Fruit fly (Drosophila melanogaster) whole organism, embryonic: Measurements from ENCODE around the gene Arpc4.

Experiments
- CG10543 ChIP-seq: fragments of 200-800 bp; sonication (Bioruptor generic); optimal IDR thresholded peaks from 3 replicates; lab custom pipeline; 2017; ENCODE audit warnings: missing biosample characterization, mild to moderate bottlenecking, missing genetic modification characterization, moderate library complexity
- CG11093 ChIP-seq: fragments of 200-800 bp; sonication (Bioruptor generic); IDR thresholded peaks from 3 replicates; pipeline ENCODE4 v1.3.6; 2022; ENCODE audit warnings: missing biosample characterization, missing genetic modification characterization
- CG11723 ChIP-seq: fragments of 200-800 bp; sonication (Bioruptor generic); optimal IDR thresholded peaks from 2 replicates; lab custom pipeline; 2017; ENCODE audit warnings: missing biosample characterization, mild to moderate bottlenecking, missing genetic modification characterization
- CG12155 ChIP-seq: fragments of 200-800 bp; sonication (Bioruptor generic); optimal IDR thresholded peaks from 3 replicates; lab custom pipeline; 2016; ENCODE audit warnings: missing biosample characterization, missing genetic modification characterization
- CG12744 ChIP-seq: fragments of 200-800 bp; sonication (Bioruptor generic); optimal IDR thresholded peaks from 2 replicates; lab custom pipeline; 2016; ENCODE audit warnings: missing biosample characterization, missing genetic modification characterization
- CG13287 ChIP-seq: fragments of 200-800 bp; sonication (Bioruptor generic); IDR thresholded peaks from 2 replicates; pipeline ENCODE4 v1.3.6; 2022; ENCODE audit warnings: missing biosample characterization, missing genetic modification characterization; ENCODE audit not compliant: partially characterized antibody
- CG14667 ChIP-seq: fragments of 200-800 bp; sonication (Bioruptor generic); IDR thresholded peaks from 2 replicates; pipeline ENCODE4 v1.3.6; 2022; ENCODE audit warnings: missing biosample characterization, missing genetic modification characterization
- CG15073 ChIP-seq: fragments of 200-800 bp; sonication (Bioruptor generic); optimal IDR thresholded peaks from 2 replicates; lab custom pipeline; 2016; ENCODE audit warnings: missing biosample characterization, missing genetic modification characterization
- CG15479 ChIP-seq: fragments of 200-800 bp; sonication (Bioruptor generic); optimal IDR thresholded peaks from 3 replicates; lab custom pipeline; 2019; ENCODE audit warnings: missing biosample characterization, mild to moderate bottlenecking, missing genetic modification characterization, moderate library complexity
- CG15696 ChIP-seq: fragments of 200-800 bp; sonication (Bioruptor generic); optimal IDR thresholded peaks from 2 replicates; lab custom pipeline; 2019; ENCODE audit warnings: missing biosample characterization, mild to moderate bottlenecking, missing genetic modification characterization, moderate library complexity
- CG17328 ChIP-seq: fragments of 200-800 bp; sonication (Bioruptor generic); IDR thresholded peaks from 2 replicates; pipeline ENCODE4 v1.3.6; 2022; ENCODE audit warnings: missing biosample characterization, missing genetic modification characterization
- CG18262 ChIP-seq: fragments of 200-800 bp; optimal IDR thresholded peaks from 3 replicates; lab custom pipeline; 2019; ENCODE audit warnings: missing biosample characterization, mild to moderate bottlenecking, missing genetic modification characterization, moderate library complexity
- CG1832 ChIP-seq: fragments of 200-800 bp; sonication (Bioruptor generic); optimal IDR thresholded peaks from 2 replicates; lab custom pipeline; 2017; ENCODE audit warnings: missing biosample characterization, mild to moderate bottlenecking, missing genetic modification characterization, inconsistent platforms
- CG2875 ChIP-seq: fragments of 200-800 bp; sonication (Bioruptor generic); optimal IDR thresholded peaks from 2 replicates; lab custom pipeline; 2017; ENCODE audit warnings: missing biosample characterization, mild to moderate bottlenecking, missing genetic modification characterization, missing genetic modification reagents
- CG30431 ChIP-seq: fragments of 200-800 bp; sonication (Bioruptor generic); optimal IDR thresholded peaks from 2 replicates; lab custom pipeline; 2017; ENCODE audit warnings: missing biosample characterization, missing genetic modification characterization
- CG3163 ChIP-seq: fragments of 200-800 bp; sonication (Bioruptor generic); optimal IDR thresholded peaks from 3 replicates; lab custom pipeline; 2016; ENCODE audit warnings: missing biosample characterization, missing genetic modification characterization
- CG3995 ChIP-seq: fragments of 200-800 bp; sonication (Bioruptor generic); optimal IDR thresholded peaks from 3 replicates; lab custom pipeline; 2016; ENCODE audit warnings: missing biosample characterization, missing genetic modification characterization
- CG4360 ChIP-seq: fragments of 200-800 bp; sonication (Bioruptor generic); IDR thresholded peaks from 2 replicates; pipeline ENCODE4 v1.3.6; 2022; ENCODE audit warnings: missing biosample characterization, missing genetic modification characterization
- CG6175 ChIP-seq: fragments of 200-800 bp; sonication (Bioruptor generic); IDR thresholded peaks from 3 replicates; pipeline ENCODE4 v1.3.6; 2022; ENCODE audit warnings: missing biosample characterization, missing genetic modification characterization
- CG7963 ChIP-seq: fragments of 200-800 bp; sonication (Bioruptor generic); IDR thresholded peaks from 3 replicates; pipeline ENCODE4 v1.3.6; 2022; ENCODE audit warnings: missing biosample characterization, missing genetic modification characterization; ENCODE audit not compliant: partially characterized antibody
- CG8359 ChIP-seq: fragments of 200-800 bp; sonication (Bioruptor generic); optimal IDR thresholded peaks from 2 replicates; lab custom pipeline; 2017; ENCODE audit warnings: missing biosample characterization, mild to moderate bottlenecking, missing genetic modification characterization, borderline replicate concordance
- CG9609 ChIP-seq: fragments of 200-800 bp; sonication (Bioruptor generic); optimal IDR thresholded peaks from 3 replicates; lab custom pipeline; 2016; ENCODE audit warnings: missing biosample characterization, missing genetic modification characterization
- CG9727 ChIP-seq: fragments of 200-800 bp; sonication (Bioruptor generic); optimal IDR thresholded peaks from 3 replicates; lab custom pipeline; 2017; ENCODE audit warnings: missing biosample characterization, mild to moderate bottlenecking, missing genetic modification characterization
- D ChIP-seq, 2 experiments: fragments of 200-800 bp in 1 of 2; fragments of >200 bp in 1 of 2; sonication (Bioruptor generic) in 1 of 2; optimal IDR thresholded peaks; 2 replicates in 1 of 2; 3 replicates in 1 of 2; lab custom pipeline; 2017; ENCODE audit warnings: mild to moderate bottlenecking in 1 of 2, missing biosample characterization in 1 of 2, missing genetic modification characterization in 1 of 2, missing genetic modification reagents in 1 of 2
- D19A ChIP-seq: fragments of 200-800 bp; optimal IDR thresholded peaks from 3 replicates; lab custom pipeline; 2019; ENCODE audit warnings: missing biosample characterization, mild to moderate bottlenecking, missing genetic modification characterization, moderate library complexity
- Eip74EF ChIP-seq, 2 experiments: fragments of 200-800 bp in 1 of 2; fragments of >200 bp in 1 of 2; sonication (Bioruptor generic) in 1 of 2; optimal IDR thresholded peaks; 2 replicates each; lab custom pipeline; 2017 to 2019; ENCODE audit warnings: missing biosample characterization in 2 of 2, missing genetic modification characterization in 2 of 2, mild to moderate bottlenecking in 1 of 2, moderate library complexity in 1 of 2
- Ets97D ChIP-seq: fragments of 200-800 bp; sonication (Bioruptor generic); optimal IDR thresholded peaks from 3 replicates; lab custom pipeline; 2016; ENCODE audit warnings: missing biosample characterization, missing genetic modification characterization
- Hr78 ChIP-seq, 2 experiments: fragments of 200-800 bp in 1 of 2; fragments of >200 bp in 1 of 2; sonication (Bioruptor generic) in 1 of 2; optimal IDR thresholded peaks; 2 replicates each; lab custom pipeline; 2017 to 2019; ENCODE audit warnings: missing biosample characterization in 2 of 2, missing genetic modification characterization in 2 of 2, mild to moderate bottlenecking in 1 of 2, moderate library complexity in 1 of 2
- Kr ChIP-seq: fragments of 200-800 bp; sonication (Bioruptor generic); optimal IDR thresholded peaks from 2 replicates; lab custom pipeline; 2017; ENCODE audit warnings: missing biosample characterization, mild to moderate bottlenecking, missing genetic modification characterization
- Lpt ChIP-seq: fragments of >200 bp; optimal IDR thresholded peaks from 2 replicates; lab custom pipeline; 2018; ENCODE audit warnings: missing biosample characterization, missing genetic modification characterization
- Nf-YA ChIP-seq: fragments of 200-800 bp; sonication (Bioruptor generic); IDR thresholded peaks from 2 replicates; pipeline ENCODE4 v1.3.6; 2022; ENCODE audit warnings: missing biosample characterization, missing genetic modification characterization
- Opbp ChIP-seq: fragments of 200-800 bp; sonication (Bioruptor generic); IDR thresholded peaks from 3 replicates; pipeline ENCODE4 v1.3.6; 2022; ENCODE audit warnings: missing biosample characterization, missing genetic modification characterization; ENCODE audit not compliant: partially characterized antibody
- Trl ChIP-seq, 3 experiments: fragments of >200 bp in 2 of 3; fragments of 200-800 bp in 1 of 3; sonication (Bioruptor generic) in 1 of 3; optimal IDR thresholded peaks; 2 replicates in 1 of 3; 3 replicates in 2 of 3; lab custom pipeline; 2016 to 2017; ENCODE audit warnings: missing biosample characterization in 1 of 3, missing genetic modification characterization in 1 of 3
- cg ChIP-seq: fragments of 200-800 bp; sonication (Bioruptor generic); optimal IDR thresholded peaks from 3 replicates; lab custom pipeline; 2019; ENCODE audit warnings: missing biosample characterization, mild to moderate bottlenecking, missing genetic modification characterization, moderate library complexity
- chinmo ChIP-seq: fragments of 200-800 bp; sonication (Bioruptor generic); IDR thresholded peaks from 4 replicates; pipeline ENCODE4 v1.3.6; 2022; ENCODE audit warnings: missing biosample characterization, missing genetic modification characterization; ENCODE audit not compliant: partially characterized antibody
- chn ChIP-seq: fragments of 200-800 bp; sonication (Bioruptor generic); optimal IDR thresholded peaks from 2 replicates; lab custom pipeline; 2016; ENCODE audit warnings: missing biosample characterization, missing genetic modification characterization
- da ChIP-seq: fragments of 200-800 bp; sonication (Bioruptor generic); optimal IDR thresholded peaks from 2 replicates; lab custom pipeline; 2016; ENCODE audit warnings: missing biosample characterization, missing genetic modification characterization
- gcm2 ChIP-seq: fragments of 200-800 bp; sonication (Bioruptor generic); optimal IDR thresholded peaks from 2 replicates; lab custom pipeline; 2016; ENCODE audit warnings: missing biosample characterization, missing genetic modification characterization
- gsb-n ChIP-seq: fragments of 200-800 bp; sonication (Bioruptor generic); optimal IDR thresholded peaks from 3 replicates; lab custom pipeline; 2018; ENCODE audit warnings: missing biosample characterization, mild to moderate bottlenecking, missing genetic modification characterization
- insv ChIP-seq, 2 experiments: fragments of 200-800 bp; sonication (Bioruptor generic); optimal IDR thresholded peaks; 3 replicates each; lab custom pipeline; 2016 to 2018; ENCODE audit warnings: missing biosample characterization in 2 of 2, missing genetic modification characterization in 2 of 2
- inv ChIP-seq: fragments of 200-800 bp; sonication (Bioruptor generic); IDR thresholded peaks from 2 replicates; pipeline ENCODE4 v1.3.6; 2022; ENCODE audit warnings: missing biosample characterization, missing genetic modification characterization; ENCODE audit not compliant: partially characterized antibody
- kah ChIP-seq: fragments of 200-800 bp; sonication (Bioruptor generic); optimal IDR thresholded peaks from 2 replicates; lab custom pipeline; 2018; ENCODE audit warnings: missing biosample characterization, mild to moderate bottlenecking, missing genetic modification characterization
- prd ChIP-seq, 3 experiments: fragments of >200 bp in 2 of 3; fragments of 200-800 bp in 1 of 3; sonication (Bioruptor generic) in 1 of 3; optimal IDR thresholded peaks in 2 of 3; IDR thresholded peaks in 1 of 3; 2 replicates in 2 of 3; 3 replicates in 1 of 3; pipeline versions ENCODE4 v1.3.6 to Lab custom; 2017 to 2022; ENCODE audit warnings: missing biosample characterization in 1 of 3, missing genetic modification characterization in 1 of 3
- seq ChIP-seq: fragments of 200-800 bp; sonication (Bioruptor generic); IDR thresholded peaks from 2 replicates; pipeline ENCODE4 v1.3.6; 2022; ENCODE audit warnings: missing biosample characterization, missing genetic modification characterization
- tll ChIP-seq, 2 experiments: fragments of 200-800 bp in 1 of 2; fragments of >200 bp in 1 of 2; sonication (Bioruptor generic) in 1 of 2; optimal IDR thresholded peaks; 2 replicates each; lab custom pipeline; 2017 to 2019; ENCODE audit warnings: missing biosample characterization in 2 of 2, missing genetic modification characterization in 2 of 2, mild to moderate bottlenecking in 1 of 2, moderate library complexity in 1 of 2
- vvl ChIP-seq: fragments of 200-800 bp; sonication (Bioruptor generic); IDR thresholded peaks from 2 replicates; pipeline ENCODE4 v1.3.6; 2022; ENCODE audit warnings: missing biosample characterization, missing genetic modification characterization

Gene Arpc4

dm6 chr2L:6078757-6079351 lies 46.1 kb upstream of the Arpc4 start (continued):
- peak; percentile 50 for TF ChIP-seq D (optimal IDR thresholded peaks at IDR 0.05; lab: Kevin White, UChicago)
- TF ChIP-seq D (GFP tag; optimal IDR thresholded peaks at IDR 0.05; lab: Kevin White, UChicago): peak; percentile 11
- peak; percentile 46 for TF ChIP-seq kah (GFP tag; lab: Kevin White, UChicago)
- TF ChIP-seq inv (GFP tag; lab: Robert Waterston, UW): no peak
- no peak for TF ChIP-seq CG9727 (GFP tag; lab: Kevin White, UChicago)
- TF ChIP-seq Lpt (GFP tag; lab: Kevin White, UChicago): peak; percentile 92
- peak; percentile 69 for TF ChIP-seq chn (GFP tag; lab: Kevin White, UChicago)
- TF ChIP-seq CG12744 (GFP tag; lab: Kevin White, UChicago): no peak
- no peak for TF ChIP-seq seq
- no peak for TF ChIP-seq CG15073
- no peak for TF ChIP-seq Nf-YA (GFP tag; lab: Robert Waterston, UW)
- TF ChIP-seq CG14667 (GFP tag; lab: Robert Waterston, UW): no peak
- TF ChIP-seq CG11093 (GFP tag; lab: Robert Waterston, UW): no peak
- TF ChIP-seq CG4360 (GFP tag; lab: Robert Waterston, UW): peak; percentile 59; the same call in 1 of the 2 replicates
- TF ChIP-seq CG10543 (GFP tag; lab: Kevin White, UChicago): peak; percentile 15
- TF ChIP-seq da (GFP tag; lab: Kevin White, UChicago): peak; percentile 92
- TF ChIP-seq Trl (optimal IDR thresholded peaks at IDR 0.05; lab: Kevin White, UChicago): peak; percentile 10 to 83
- no peak for TF ChIP-seq Trl (GFP tag; optimal IDR thresholded peaks at IDR 0.05; lab: Kevin White, UChicago)
- peak; percentile 96 for TF ChIP-seq CG12155
- peak; percentile 64; the same call in 1 of the 3 replicates for TF ChIP-seq Opbp (GFP tag; lab: Robert Waterston, UW)
- TF ChIP-seq CG17328 (GFP tag; lab: Robert Waterston, UW): no peak
- TF ChIP-seq insv (GFP tag; optimal IDR thresholded peaks at IDR 0.05; lab: Kevin White, UChicago): peak in 1 of 2 experiments; percentile 74
- peak; percentile 30 for TF ChIP-seq D19A (tag; lab: Kevin White, UChicago)
- peak; percentile 100 for TF ChIP-seq CG15479
- TF ChIP-seq CG15696 (tag; lab: Kevin White, UChicago): peak; percentile 14
- TF ChIP-seq Hr78 (GFP tag; optimal IDR thresholded peaks at IDR 0.05; lab: Kevin White, UChicago): peak in 1 of 2 experiments; percentile 34
- TF ChIP-seq chinmo (GFP tag; lab: Robert Waterston, UW): 0 out of 4 replicates have a peak, but pooled peaks have one; percentile 23
- TF ChIP-seq CG2875 (GFP tag; lab: Kevin White, UChicago): peak; percentile 11
- TF ChIP-seq CG11723 (GFP tag; lab: Kevin White, UChicago): peak; percentile 20
- peak; percentile 25 for TF ChIP-seq gcm2 (GFP tag; lab: Kevin White, UChicago)
- no peak for TF ChIP-seq CG3995 (GFP tag; lab: Kevin White, UChicago)
- peak; percentile 5 for TF ChIP-seq CG18262 (tag; lab: Kevin White, UChicago)
- no peak for TF ChIP-seq CG6175
- TF ChIP-seq CG9609 (GFP tag; lab: Kevin White, UChicago): no peak
- TF ChIP-seq Eip74EF (GFP tag; optimal IDR thresholded peaks at IDR 0.05; lab: Kevin White, UChicago): no peak
- TF ChIP-seq Kr (GFP tag; lab: Kevin White, UChicago): peak; percentile 78
- peak; percentile 82 for TF ChIP-seq cg (GFP tag; lab: Kevin White, UChicago)
- TF ChIP-seq Ets97D (GFP tag; lab: Kevin White, UChicago): peak; percentile 6
- TF ChIP-seq CG8359: no peak
- TF ChIP-seq CG3163 (GFP tag; lab: Kevin White, UChicago): peak; percentile 3
- TF ChIP-seq gsb-n (tag; lab: Kevin White, UChicago): peak; percentile 14
- TF ChIP-seq CG1832 (GFP tag; lab: Kevin White, UChicago): peak; percentile 41
- no peak for TF ChIP-seq CG13287 (GFP tag; lab: Robert Waterston, UW)
- no peak for TF ChIP-seq CG7963
- TF ChIP-seq vvl (GFP tag; lab: Robert Waterston, UW): peak; percentile 50; the same call in 1 of the 2 replicates
- no peak for TF ChIP-seq CG30431 (GFP tag; lab: Kevin White, UChicago)
- peak in 1 of 2 experiments; percentile 98 for TF ChIP-seq tll (GFP tag; optimal IDR thresholded peaks at IDR 0.05; lab: Kevin White, UChicago)
- TF ChIP-seq prd (optimal IDR thresholded peaks at IDR 0.05; lab: Kevin White, UChicago): no peak
- TF ChIP-seq prd (GFP tag; IDR thresholded peaks at IDR 0.05; lab: Robert Waterston, UW): peak; percentile 18; the same call in 1 of the 3 replicates
